Fruit fly (Drosophila melanogaster) whole organism, embryonic: Measurements from ENCODE around the gene CG15034.
A peak's percentile ranks its signal among the peaks of the same experiment; 100 is the strongest.

Experiments
- B-H1 ChIP-seq: fragments of 200-800 bp; sonication (Bioruptor generic); IDR thresholded peaks from 3 replicates; pipeline ENCODE4 v1.3.6; 2022; ENCODE audit warnings: missing biosample characterization, missing genetic modification characterization
- BEAF-32 ChIP-seq: fragments of 200-800 bp; sonication (Bioruptor generic); optimal IDR thresholded peaks from 3 replicates; lab custom pipeline; 2017; ENCODE audit warnings: missing biosample characterization, missing genetic modification characterization, mild to moderate bottlenecking, moderate library complexity, missing genetic modification reagents
- C15 ChIP-seq: fragments of 200-800 bp; sonication (Bioruptor generic); IDR thresholded peaks from 3 replicates; pipeline ENCODE4 v1.3.6; 2022; ENCODE audit warnings: missing biosample characterization, missing genetic modification characterization
- CG11723 ChIP-seq: fragments of 200-800 bp; sonication (Bioruptor generic); optimal IDR thresholded peaks from 2 replicates; lab custom pipeline; 2017; ENCODE audit warnings: missing biosample characterization, mild to moderate bottlenecking, missing genetic modification characterization
- CG14667 ChIP-seq: fragments of 200-800 bp; sonication (Bioruptor generic); IDR thresholded peaks from 2 replicates; pipeline ENCODE4 v1.3.6; 2022; ENCODE audit warnings: missing biosample characterization, missing genetic modification characterization
- CG16815 ChIP-seq: fragments of 200-800 bp; sonication (Bioruptor generic); optimal IDR thresholded peaks from 3 replicates; lab custom pipeline; 2017; ENCODE audit warnings: missing biosample characterization, mild to moderate bottlenecking, missing genetic modification characterization
- CG18764 ChIP-seq: fragments of 200-800 bp; sonication (Bioruptor generic); optimal IDR thresholded peaks from 3 replicates; lab custom pipeline; 2016; ENCODE audit warnings: missing biosample characterization, missing genetic modification characterization
- CG31441 ChIP-seq: fragments of 200-800 bp; sonication (Bioruptor generic); IDR thresholded peaks from 2 replicates; pipeline ENCODE4 v1.3.6; 2022; ENCODE audit warnings: missing biosample characterization, missing genetic modification characterization
- CG43689 ChIP-seq: fragments of 200-800 bp; sonication (Bioruptor generic); IDR thresholded peaks from 2 replicates; pipeline ENCODE4 v1.3.6; 2022; ENCODE audit warnings: missing biosample characterization, missing genetic modification characterization
- CG4424 ChIP-seq: fragments of 200-800 bp; sonication (Bioruptor generic); optimal IDR thresholded peaks from 3 replicates; lab custom pipeline; 2016; ENCODE audit warnings: missing biosample characterization, missing genetic modification characterization
- CG4707 ChIP-seq: fragments of 200-800 bp; sonication (Bioruptor generic); optimal IDR thresholded peaks from 2 replicates; lab custom pipeline; 2018; ENCODE audit warnings: missing biosample characterization, mild to moderate bottlenecking, missing genetic modification characterization, moderate library complexity
- CG6765 ChIP-seq: fragments of 200-800 bp; sonication (Bioruptor generic); optimal IDR thresholded peaks from 3 replicates; lab custom pipeline; 2017; ENCODE audit warnings: missing biosample characterization, mild to moderate bottlenecking, missing genetic modification characterization
- CG7556 ChIP-seq: fragments of 200-800 bp; sonication (Bioruptor generic); optimal IDR thresholded peaks from 2 replicates; lab custom pipeline; 2017; ENCODE audit warnings: missing biosample characterization, mild to moderate bottlenecking, missing genetic modification characterization
- CG7745 ChIP-seq: fragments of 200-800 bp; sonication (Bioruptor generic); optimal IDR thresholded peaks from 2 replicates; lab custom pipeline; 2018; ENCODE audit warnings: missing biosample characterization, mild to moderate bottlenecking, missing genetic modification characterization, moderate library complexity
- CG8281 ChIP-seq: fragments of 200-800 bp; sonication (Bioruptor generic); optimal IDR thresholded peaks from 2 replicates; lab custom pipeline; 2018; ENCODE audit warnings: missing biosample characterization, mild to moderate bottlenecking, missing genetic modification characterization, moderate library complexity
- CHES-1-like ChIP-seq: fragments of 200-800 bp; sonication (Bioruptor generic); optimal IDR thresholded peaks from 2 replicates; lab custom pipeline; 2016; ENCODE audit warnings: missing biosample characterization, missing genetic modification characterization
- CTCF ChIP-seq: fragments of 200-800 bp; sonication (Bioruptor generic); optimal IDR thresholded peaks from 2 replicates; lab custom pipeline; 2017; ENCODE audit warnings: missing biosample characterization, mild to moderate bottlenecking, missing genetic modification characterization, moderate library complexity
- D19A ChIP-seq: fragments of 200-800 bp; optimal IDR thresholded peaks from 3 replicates; lab custom pipeline; 2019; ENCODE audit warnings: missing biosample characterization, mild to moderate bottlenecking, missing genetic modification characterization, moderate library complexity
- Dbx ChIP-seq: fragments of 200-800 bp; sonication (Bioruptor generic); IDR thresholded peaks from 3 replicates; pipeline ENCODE4 v1.3.6; 2022; ENCODE audit warnings: missing biosample characterization, missing genetic modification characterization
- Elba2 ChIP-seq: fragments of 200-800 bp; sonication (Bioruptor generic); optimal IDR thresholded peaks from 3 replicates; lab custom pipeline; 2016; ENCODE audit warnings: missing biosample characterization, missing genetic modification characterization
- GATAe ChIP-seq: fragments of 200-800 bp; sonication (Bioruptor generic); conservative IDR thresholded peaks from 2 replicates; pipeline ENCODE4 v1.3.6; 2022; ENCODE audit warnings: missing biosample characterization, missing genetic modification characterization
- HLH3B ChIP-seq: fragments of 200-800 bp; sonication (Bioruptor generic); IDR thresholded peaks from 2 replicates; pipeline ENCODE4 v1.3.6; 2022; ENCODE audit warnings: missing biosample characterization, missing genetic modification characterization
- HmgZ ChIP-seq: fragments of 200-800 bp; sonication (Bioruptor generic); optimal IDR thresholded peaks from 2 replicates; lab custom pipeline; 2018; ENCODE audit warnings: missing biosample characterization, mild to moderate bottlenecking, missing genetic modification characterization
- Hr78 ChIP-seq, 2 experiments: fragments of 200-800 bp in 1 of 2; fragments of >200 bp in 1 of 2; sonication (Bioruptor generic) in 1 of 2; optimal IDR thresholded peaks; 2 replicates each; lab custom pipeline; 2017 to 2019; ENCODE audit warnings: missing biosample characterization in 2 of 2, missing genetic modification characterization in 2 of 2, mild to moderate bottlenecking in 1 of 2, moderate library complexity in 1 of 2
- Kr ChIP-seq: fragments of 200-800 bp; sonication (Bioruptor generic); optimal IDR thresholded peaks from 2 replicates; lab custom pipeline; 2017; ENCODE audit warnings: missing biosample characterization, mild to moderate bottlenecking, missing genetic modification characterization
- Meics ChIP-seq: fragments of 200-800 bp; sonication (Bioruptor generic); optimal IDR thresholded peaks from 2 replicates; lab custom pipeline; 2017; ENCODE audit warnings: missing biosample characterization, mild to moderate bottlenecking, missing genetic modification characterization
- NC2β ChIP-seq: fragments of 200-800 bp; sonication (Bioruptor generic); optimal IDR thresholded peaks from 2 replicates; lab custom pipeline; 2016; ENCODE audit warnings: missing biosample characterization, missing genetic modification characterization
- Scr ChIP-seq: fragments of 200-800 bp; sonication (Bioruptor generic); IDR thresholded peaks from 2 replicates; pipeline ENCODE4 v1.3.6; 2022; ENCODE audit warnings: missing biosample characterization, missing genetic modification characterization; ENCODE audit not compliant: partially characterized antibody
- Sry-β ChIP-seq: fragments of 200-800 bp; sonication (Bioruptor generic); optimal IDR thresholded peaks from 2 replicates; lab custom pipeline; 2018; ENCODE audit warnings: missing biosample characterization, mild to moderate bottlenecking, missing genetic modification characterization, moderate library complexity
- croc ChIP-seq: fragments of 200-800 bp; sonication (Bioruptor generic); conservative IDR thresholded peaks from 3 replicates; pipeline ENCODE4 v1.3.6; 2022; ENCODE audit warnings: missing biosample characterization, missing genetic modification characterization
- dimm ChIP-seq: fragments of 200-800 bp; sonication (Bioruptor generic); IDR thresholded peaks from 2 replicates; pipeline ENCODE4 v1.3.6; 2022; ENCODE audit warnings: missing biosample characterization, missing genetic modification characterization
- dysf ChIP-seq: fragments of 200-800 bp; sonication (Bioruptor generic); IDR thresholded peaks from 3 replicates; pipeline ENCODE4 v1.3.6; 2022; ENCODE audit warnings: missing biosample characterization, missing genetic modification characterization
- gce ChIP-seq: fragments of 200-800 bp; sonication (Bioruptor generic); IDR thresholded peaks from 3 replicates; pipeline ENCODE4 v1.3.6; 2022; ENCODE audit warnings: missing biosample characterization, missing genetic modification characterization
- gem ChIP-seq: fragments of 200-800 bp; sonication (Bioruptor generic); optimal IDR thresholded peaks from 2 replicates; lab custom pipeline; 2019; ENCODE audit warnings: missing biosample characterization, mild to moderate bottlenecking, missing genetic modification characterization, moderate library complexity
- gfzf ChIP-seq: fragments of 200-800 bp; sonication (Bioruptor generic); optimal IDR thresholded peaks from 2 replicates; lab custom pipeline; 2016; ENCODE audit warnings: missing biosample characterization, mild to moderate bottlenecking, missing genetic modification characterization, moderate library complexity
- grau ChIP-seq: fragments of 200-800 bp; optimal IDR thresholded peaks from 3 replicates; lab custom pipeline; 2019; ENCODE audit warnings: missing biosample characterization, mild to moderate bottlenecking, missing genetic modification characterization, moderate library complexity
- gsb-n ChIP-seq: fragments of 200-800 bp; sonication (Bioruptor generic); optimal IDR thresholded peaks from 3 replicates; lab custom pipeline; 2018; ENCODE audit warnings: missing biosample characterization, mild to moderate bottlenecking, missing genetic modification characterization
- hb ChIP-seq: fragments of 200-800 bp; sonication (Bioruptor generic); IDR thresholded peaks from 3 replicates; pipeline ENCODE4 v1.3.6; 2022; ENCODE audit warnings: missing biosample characterization, missing genetic modification characterization; ENCODE audit not compliant: partially characterized antibody
- lola ChIP-seq, 3 experiments: fragments of >200 bp in 2 of 3; fragments of 200-800 bp in 1 of 3; sonication (Bioruptor generic) in 1 of 3; optimal IDR thresholded peaks; 2 replicates each; lab custom pipeline; 2017 to 2019; ENCODE audit warnings: missing biosample characterization in 3 of 3, missing genetic modification characterization in 3 of 3, mild to moderate bottlenecking in 1 of 3, moderate library complexity in 1 of 3
- lov ChIP-seq, 2 experiments: fragments of 200-800 bp in 1 of 2; fragments of >200 bp in 1 of 2; sonication (Bioruptor generic) in 1 of 2; IDR thresholded peaks in 1 of 2; optimal IDR thresholded peaks in 1 of 2; 2 replicates in 1 of 2; 3 replicates in 1 of 2; pipeline versions ENCODE4 v1.3.6 to Lab custom; 2017 to 2022; ENCODE audit warnings: missing biosample characterization in 1 of 2, missing genetic modification characterization in 1 of 2
- maf-S ChIP-seq: fragments of 200-800 bp; sonication (Bioruptor generic); optimal IDR thresholded peaks from 2 replicates; lab custom pipeline; 2016; ENCODE audit warnings: missing biosample characterization, missing genetic modification characterization
- mirr ChIP-seq: fragments of 200-800 bp; sonication (Bioruptor generic); optimal IDR thresholded peaks from 3 replicates; lab custom pipeline; 2018; ENCODE audit warnings: missing biosample characterization, mild to moderate bottlenecking, missing genetic modification characterization
- nerfin-2 ChIP-seq: fragments of 200-800 bp; sonication (Bioruptor generic); IDR thresholded peaks from 2 replicates; pipeline ENCODE4 v1.3.6; 2022; ENCODE audit warnings: missing biosample characterization, missing genetic modification characterization; ENCODE audit not compliant: partially characterized antibody
- prd ChIP-seq, 3 experiments: fragments of >200 bp in 2 of 3; fragments of 200-800 bp in 1 of 3; sonication (Bioruptor generic) in 1 of 3; optimal IDR thresholded peaks in 2 of 3; IDR thresholded peaks in 1 of 3; 2 replicates in 2 of 3; 3 replicates in 1 of 3; pipeline versions ENCODE4 v1.3.6 to Lab custom; 2017 to 2022; ENCODE audit warnings: missing biosample characterization in 1 of 3, missing genetic modification characterization in 1 of 3
- unc-4 ChIP-seq: fragments of 200-800 bp; sonication (Bioruptor generic); IDR thresholded peaks from 2 replicates; pipeline ENCODE4 v1.3.6; 2022; ENCODE audit warnings: missing biosample characterization, missing genetic modification characterization; ENCODE audit not compliant: partially characterized antibody
- vvl ChIP-seq: fragments of 200-800 bp; sonication (Bioruptor generic); IDR thresholded peaks from 2 replicates; pipeline ENCODE4 v1.3.6; 2022; ENCODE audit warnings: missing biosample characterization, missing genetic modification characterization
- wor ChIP-seq: fragments of 200-800 bp; sonication (Bioruptor generic); IDR thresholded peaks from 2 replicates; pipeline ENCODE4 v1.3.6; 2022; ENCODE audit warnings: missing biosample characterization, missing genetic modification characterization

Gene CG15034

dm6 chrX:7301351-7302328 is 45.7 kb downstream of the CG15034 start (continued):
- peak; percentile 56 for TF ChIP-seq Meics (GFP tag; lab: Kevin White, UChicago)
- no peak for TF ChIP-seq wor (GFP tag; lab: Robert Waterston, UW)
- TF ChIP-seq lov (optimal IDR thresholded peaks at IDR 0.05; lab: Kevin White, UChicago): no peak
- TF ChIP-seq lov (GFP tag; IDR thresholded peaks at IDR 0.05; lab: Robert Waterston, UW): peak; percentile 37; the same call in 1 of the 3 replicates
- TF ChIP-seq Sry-β (GFP tag; lab: Kevin White, UChicago): no peak
- no peak for TF ChIP-seq CG7745 (tag; lab: Kevin White, UChicago)
- no peak for TF ChIP-seq Kr (GFP tag; lab: Kevin White, UChicago)
- TF ChIP-seq croc (GFP tag; lab: Robert Waterston, UW): no peak; the same call in 2 of the 3 replicates
- TF ChIP-seq CG43689 (GFP tag; lab: Robert Waterston, UW): no peak
- TF ChIP-seq unc-4: no peak
- no peak for TF ChIP-seq CG4707
- no peak for TF ChIP-seq C15 (GFP tag; lab: Robert Waterston, UW)
- TF ChIP-seq prd (optimal IDR thresholded peaks at IDR 0.05; lab: Kevin White, UChicago): no peak
- TF ChIP-seq prd (GFP tag; IDR thresholded peaks at IDR 0.05; lab: Robert Waterston, UW): peak; percentile 50; the same call in 1 of the 3 replicates
- no peak for TF ChIP-seq gsb-n (tag; lab: Kevin White, UChicago)
- TF ChIP-seq CG14667 (GFP tag; lab: Robert Waterston, UW): peak; percentile 27; the same call in 1 of the 2 replicates
- peak; percentile 82 for TF ChIP-seq CG31441 (GFP tag; lab: Robert Waterston, UW)
- peak; percentile 67; the same call in 1 of the 3 replicates for TF ChIP-seq gce (GFP tag; lab: Robert Waterston, UW)
- TF ChIP-seq maf-S (GFP tag; lab: Kevin White, UChicago): no peak
- no peak for TF ChIP-seq mirr (GFP tag; lab: Kevin White, UChicago)
- TF ChIP-seq CG11723 (GFP tag; lab: Kevin White, UChicago): peak; percentile 46
- no peak for TF ChIP-seq CG18764
- TF ChIP-seq nerfin-2 (GFP tag; lab: Robert Waterston, UW): no peak
- no peak for TF ChIP-seq dimm (GFP tag; lab: Robert Waterston, UW)
- no peak for TF ChIP-seq CTCF (GFP tag; lab: Kevin White, UChicago)
- no peak for TF ChIP-seq Elba2 (GFP tag; lab: Kevin White, UChicago)
- no peak for TF ChIP-seq CG6765
- 0 out of 2 replicates have a peak, but pooled peaks have one; percentile 46 for TF ChIP-seq HLH3B (GFP tag; lab: Robert Waterston, UW)
- TF ChIP-seq CG8281 (tag; lab: Kevin White, UChicago): peak; percentile 46
- TF ChIP-seq GATAe (GFP tag; lab: Robert Waterston, UW): no peak
- peak; percentile 67 for TF ChIP-seq CG16815 (GFP tag; lab: Kevin White, UChicago)
- peak; percentile 2 for TF ChIP-seq NC2β (GFP tag; lab: Kevin White, UChicago)
- TF ChIP-seq hb (GFP tag; lab: Robert Waterston, UW): no peak
- peak in 1 of 3 experiments; percentile 86 for TF ChIP-seq lola (GFP tag; optimal IDR thresholded peaks at IDR 0.05; lab: Kevin White, UChicago)
- peak; percentile 61 for TF ChIP-seq vvl
- no peak for TF ChIP-seq CHES-1-like (GFP tag; lab: Kevin White, UChicago)
- no peak for TF ChIP-seq BEAF-32 (GFP tag; lab: Kevin White, UChicago)
- no peak for TF ChIP-seq gfzf (GFP tag; lab: Kevin White, UChicago)
- TF ChIP-seq Hr78 (GFP tag; optimal IDR thresholded peaks at IDR 0.05; lab: Kevin White, UChicago): no peak
- peak; percentile 20; the same call in 1 of the 3 replicates for TF ChIP-seq dysf (GFP tag; lab: Robert Waterston, UW)
- TF ChIP-seq grau (tag; lab: Kevin White, UChicago): peak; percentile 62
- TF ChIP-seq CG7556 (GFP tag; lab: Kevin White, UChicago): peak; percentile 87
- TF ChIP-seq B-H1: no peak
- peak; percentile 68 for TF ChIP-seq CG4424
- no peak for TF ChIP-seq HmgZ
- no peak for TF ChIP-seq Scr (GFP tag; lab: Robert Waterston, UW)
- peak; percentile 71 for TF ChIP-seq gem (tag; lab: Kevin White, UChicago)
- no peak for TF ChIP-seq Dbx (GFP tag; lab: Robert Waterston, UW)
- peak; percentile 65 for TF ChIP-seq D19A (tag; lab: Kevin White, UChicago)
